Worm (Caenorhabditis elegans) whole organism, mixed stage, embryonic: ENCODE data around the gene F55G7.1.

Experiments used
- M03D4.4 ChIP-seq: sonication (generic microtip); optimal IDR thresholded peaks from 2 replicates; lab custom pipeline; 2017; ENCODE audit warnings: mild to moderate bottlenecking, missing genetic modification characterization, missing compliant biosample characterization
- blmp-1 ChIP-seq: fragments of 150-350 bp; optimal IDR thresholded peaks from 2 replicates; lab custom pipeline; 2014; ENCODE audit warnings: missing biosample characterization, missing genetic modification characterization
- ceh-39 ChIP-seq: fragments of 150-350 bp; optimal IDR thresholded peaks from 2 replicates; lab custom pipeline; 2014; ENCODE audit warnings: missing biosample characterization, missing genetic modification characterization
- ceh-43 ChIP-seq: fragments of 200-800 bp; sonication (Bioruptor generic); optimal IDR thresholded peaks from 2 replicates; lab custom pipeline; 2018; ENCODE audit warnings: mild to moderate bottlenecking, missing genetic modification characterization, moderate library complexity, missing compliant biosample characterization
- ceh-83 ChIP-seq: fragments of 200-800 bp; sonication (Bioruptor generic); optimal IDR thresholded peaks from 2 replicates; lab custom pipeline; 2018; ENCODE audit warnings: mild to moderate bottlenecking, missing genetic modification characterization, missing compliant biosample characterization
- ces-1 ChIP-seq: fragments of 150-350 bp; optimal IDR thresholded peaks from 2 replicates; lab custom pipeline; 2014; ENCODE audit warnings: missing biosample characterization, missing genetic modification reagents, missing genetic modification characterization
- cnd-1 ChIP-seq: fragments of 200-800 bp; sonication (Bioruptor generic); optimal IDR thresholded peaks from 2 replicates; lab custom pipeline; 2018; ENCODE audit warnings: mild to moderate bottlenecking, missing genetic modification characterization, missing compliant biosample characterization
- drap-1 ChIP-seq: fragments of 200-800 bp; sonication (Bioruptor generic); optimal IDR thresholded peaks from 3 replicates; lab custom pipeline; 2018; ENCODE audit warnings: mild to moderate bottlenecking, missing genetic modification characterization, missing compliant biosample characterization
- elt-1 ChIP-seq: sonication (generic microtip); optimal IDR thresholded peaks from 2 replicates; lab custom pipeline; 2017; ENCODE audit warnings: missing genetic modification characterization, mild to moderate bottlenecking, missing compliant biosample characterization, antibody characterized with exemption, moderate library complexity, borderline replicate concordance; ENCODE audit not compliant: insufficient read depth
- elt-3 ChIP-seq: fragments of 150-350 bp; optimal IDR thresholded peaks from 2 replicates; lab custom pipeline; 2014; ENCODE audit warnings: missing biosample characterization, missing genetic modification characterization
- flh-1 ChIP-seq: fragments of 200-800 bp; sonication (Bioruptor generic); optimal IDR thresholded peaks from 2 replicates; lab custom pipeline; 2018; ENCODE audit warnings: mild to moderate bottlenecking, missing genetic modification characterization, moderate library complexity, missing compliant biosample characterization
- ham-2 ChIP-seq: fragments of 200-800 bp; sonication (Bioruptor generic); optimal IDR thresholded peaks from 2 replicates; lab custom pipeline; 2018; ENCODE audit warnings: mild to moderate bottlenecking, missing genetic modification characterization, missing compliant biosample characterization
- hlh-1 ChIP-seq: fragments of 150-350 bp; optimal IDR thresholded peaks from 2 replicates; lab custom pipeline; 2014; ENCODE audit warnings: missing biosample characterization, missing genetic modification reagents, missing genetic modification characterization
- lin-13 ChIP-seq: fragments of 150-350 bp; optimal IDR thresholded peaks from 2 replicates; lab custom pipeline; 2014; ENCODE audit warnings: missing biosample characterization, missing genetic modification characterization
- lsy-2 ChIP-seq: fragments of 150-350 bp; optimal IDR thresholded peaks from 2 replicates; lab custom pipeline; 2014; ENCODE audit warnings: missing biosample characterization, missing genetic modification characterization
- mep-1 ChIP-seq: fragments of 150-350 bp; optimal IDR thresholded peaks from 2 replicates; lab custom pipeline; 2017; ENCODE audit warnings: missing biosample characterization, missing genetic modification reagents, missing genetic modification characterization, inconsistent platforms
- mls-2 ChIP-seq: sonication (generic microtip); optimal IDR thresholded peaks from 2 replicates; lab custom pipeline; 2016; ENCODE audit warnings: mild to moderate bottlenecking, missing genetic modification characterization, moderate library complexity, missing compliant biosample characterization
- nhr-12 ChIP-seq: fragments of 150-350 bp; optimal IDR thresholded peaks from 2 replicates; lab custom pipeline; 2014; ENCODE audit warnings: missing biosample characterization, missing genetic modification characterization
- nhr-2 ChIP-seq: fragments of 150-350 bp; optimal IDR thresholded peaks from 2 replicates; lab custom pipeline; 2014; ENCODE audit warnings: missing biosample characterization, missing genetic modification characterization
- nhr-237 ChIP-seq: fragments of 150-350 bp; optimal IDR thresholded peaks from 2 replicates; lab custom pipeline; 2014; ENCODE audit warnings: missing biosample characterization, missing genetic modification characterization
- nhr-28 ChIP-seq: fragments of 150-350 bp; optimal IDR thresholded peaks from 2 replicates; lab custom pipeline; 2014; ENCODE audit warnings: missing biosample characterization, missing genetic modification characterization
- nhr-76 ChIP-seq: sonication (generic microtip); optimal IDR thresholded peaks from 2 replicates; lab custom pipeline; 2017; ENCODE audit warnings: missing biosample characterization, missing genetic modification characterization
- sem-2 ChIP-seq: fragments of 200-800 bp; sonication (Bioruptor generic); optimal IDR thresholded peaks from 2 replicates; lab custom pipeline; 2018; ENCODE audit warnings: mild to moderate bottlenecking, missing genetic modification characterization, missing compliant biosample characterization
- snpc-4 ChIP-seq: fragments of 150-350 bp; optimal IDR thresholded peaks from 2 replicates; lab custom pipeline; 2014; ENCODE audit warnings: missing biosample characterization, missing genetic modification characterization
- sptf-1 ChIP-seq: sonication (generic microtip); optimal IDR thresholded peaks from 2 replicates; lab custom pipeline; 2017; ENCODE audit warnings: mild to moderate bottlenecking, missing genetic modification characterization, moderate library complexity, missing compliant biosample characterization
- tbx-8 ChIP-seq: fragments of 200-800 bp; sonication (Bioruptor generic); optimal IDR thresholded peaks from 2 replicates; lab custom pipeline; 2018; ENCODE audit warnings: mild to moderate bottlenecking, missing genetic modification characterization, moderate library complexity, missing compliant biosample characterization
- unc-120 ChIP-seq: sonication (generic microtip); optimal IDR thresholded peaks from 2 replicates; lab custom pipeline; 2017; ENCODE audit warnings: missing genetic modification characterization, missing compliant biosample characterization; ENCODE audit not compliant: poor library complexity, severe bottlenecking
- unc-39 ChIP-seq: fragments of 150-350 bp; optimal IDR thresholded peaks from 2 replicates; lab custom pipeline; 2014; ENCODE audit warnings: missing biosample characterization, missing genetic modification characterization
- unc-62 ChIP-seq: fragments of 150-350 bp; optimal IDR thresholded peaks from 2 replicates; lab custom pipeline; 2014; ENCODE audit warnings: missing biosample characterization, missing genetic modification reagents, missing genetic modification characterization
- zip-8 ChIP-seq: fragments of 150-350 bp; optimal IDR thresholded peaks from 2 replicates; lab custom pipeline; 2014; ENCODE audit warnings: missing biosample characterization, missing genetic modification characterization
- ztf-11 ChIP-seq: fragments of 150-350 bp; optimal IDR thresholded peaks from 2 replicates; lab custom pipeline; 2014; ENCODE audit warnings: missing biosample characterization, missing genetic modification characterization

F55G7.1 gene

DNA sequence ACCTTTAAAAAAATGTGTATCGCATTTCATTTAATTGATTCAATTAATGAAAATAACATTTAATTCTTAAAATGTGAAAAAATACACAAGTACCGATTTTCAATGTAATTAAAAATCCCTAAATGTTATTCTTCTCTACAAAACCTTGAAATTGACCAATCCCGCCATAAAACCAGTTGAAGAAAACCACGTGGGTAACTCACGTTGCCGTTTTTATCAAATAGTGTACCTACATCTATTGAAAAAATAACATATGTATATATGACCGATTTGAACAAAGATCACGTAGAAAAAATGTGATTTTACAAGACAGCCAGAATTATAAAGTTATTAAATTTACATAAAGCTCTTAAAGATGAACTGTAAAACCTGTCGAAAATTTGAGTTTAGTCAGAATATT is 40.9 kb downstream of the F55G7.1 start:
- TF ChIP-seq lsy-2 (no peak), flh-1 (GFP tag; lab: Kevin White, UChicago) (no peak), zip-8 (tag; lab: Kevin White, UChicago) (no peak), ceh-43 (GFP tag; lab: Kevin White, UChicago) (no peak), cnd-1 (no peak), unc-39 (tag; lab: Kevin White, UChicago) (no peak), ham-2 (GFP tag; lab: Kevin White, UChicago) (no peak), nhr-76 (tag; lab: Kevin White, UChicago) (no peak), nhr-2 (no peak), nhr-12 (no peak), nhr-237 (tag; lab: Kevin White, UChicago) (no peak), drap-1 (GFP tag; lab: Kevin White, UChicago) (no peak), elt-3 (no peak), tbx-8 (GFP tag; lab: Kevin White, UChicago) (no peak), elt-1 (tag; lab: Kevin White, UChicago) (no peak), unc-62 (GFP tag; lab: Kevin White, UChicago) (no peak), ceh-39 (tag; lab: Kevin White, UChicago) (no peak), sem-2 (GFP tag; lab: Kevin White, UChicago) (no peak), blmp-1 (tag; lab: Kevin White, UChicago) (no peak)
- TF ChIP-seq, all 35 proteins: peak for 0

- peak; percentile 75 for TF ChIP-seq elt-1 (tag; lab: Kevin White, UChicago)
- TF ChIP-seq nhr-28 (tag; lab: Kevin White, UChicago), result no peak
Measured at ce11 chrX:11965663-11966304, 41.6 kb downstream of the F55G7.1 start, which contains the start of gene sams-1. Gene sams-1, plus strand, starts transcription at chrX:11965962.

DNA sequence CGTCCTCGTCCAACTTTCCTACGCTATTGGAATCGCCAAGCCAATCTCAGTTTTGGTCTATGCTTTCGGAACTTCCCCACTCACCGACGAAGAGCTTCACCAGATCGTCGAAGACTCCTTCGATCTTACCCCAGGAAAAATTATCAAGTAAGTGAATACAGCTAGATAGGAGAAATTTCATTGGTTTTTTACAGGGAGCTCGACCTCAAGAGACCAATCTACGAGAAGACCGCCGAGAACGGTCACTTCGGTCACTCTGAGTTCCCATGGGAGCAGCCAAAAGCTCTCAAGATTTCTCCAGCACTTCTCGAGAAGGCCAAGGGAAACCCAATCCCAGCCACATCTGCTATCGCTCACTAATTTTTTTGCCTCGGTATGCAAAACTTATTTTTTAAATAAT is 42.8 kb downstream of the F55G7.1 start:
- TF ChIP-seq hlh-1, result no peak
- TF ChIP-seq sptf-1 (tag; lab: Kevin White, UChicago), result no peak
- TF ChIP-seq M03D4.4 (tag; lab: Kevin White, UChicago), result no peak
- TF ChIP-seq cnd-1, result no peak
- no peak for TF ChIP-seq ceh-39 (tag; lab: Kevin White, UChicago)
- TF ChIP-seq blmp-1 (tag; lab: Kevin White, UChicago), result no peak
- no peak for TF ChIP-seq snpc-4 (tag; lab: Kevin White, UChicago)
- TF ChIP-seq sem-2 (GFP tag; lab: Kevin White, UChicago), result no peak
- no peak for TF ChIP-seq zip-8 (tag; lab: Kevin White, UChicago)
- no peak for TF ChIP-seq ces-1 (GFP tag; lab: Kevin White, UChicago)
- no peak for TF ChIP-seq unc-120
- no peak for TF ChIP-seq ztf-11
- TF ChIP-seq mls-2 (tag; lab: Kevin White, UChicago), result no peak
- TF ChIP-seq, all 35 proteins: peak for 0

- TF ChIP-seq unc-120 (no peak), elt-3 (no peak), ceh-43 (GFP tag; lab: Kevin White, UChicago) (no peak), nhr-2 (no peak), nhr-28 (tag; lab: Kevin White, UChicago) (no peak), ceh-83 (GFP tag; lab: Kevin White, UChicago) (no peak), lsy-2 (no peak), flh-1 (GFP tag; lab: Kevin White, UChicago) (no peak), nhr-12 (no peak), nhr-76 (tag; lab: Kevin White, UChicago) (no peak), lin-13 (tag; lab: Kevin White, UChicago) (no peak)
Measured at ce11 chrX:11968024-11968598, 43.9 kb downstream of the F55G7.1 start.

ce11 chrX:11969085-11969484 is 44.9 kb downstream of the F55G7.1 start:
- no peak for TF ChIP-seq blmp-1 (tag; lab: Kevin White, UChicago)
- no peak for TF ChIP-seq nhr-76 (tag; lab: Kevin White, UChicago)
- no peak for TF ChIP-seq unc-62 (GFP tag; lab: Kevin White, UChicago)
- no peak for TF ChIP-seq drap-1 (GFP tag; lab: Kevin White, UChicago)
- TF ChIP-seq sem-2 (GFP tag; lab: Kevin White, UChicago), result no peak
- TF ChIP-seq unc-39 (tag; lab: Kevin White, UChicago), result no peak
- TF ChIP-seq mep-1 (tag; lab: Kevin White, UChicago), result no peak
- TF ChIP-seq ztf-11, result no peak
- TF ChIP-seq ces-1 (GFP tag; lab: Kevin White, UChicago), result no peak
- no peak for TF ChIP-seq zip-8 (tag; lab: Kevin White, UChicago)
